Fruit fly (Drosophila melanogaster): ENCODE data around the gene Rac1.

Gene Rac1

DNA sequence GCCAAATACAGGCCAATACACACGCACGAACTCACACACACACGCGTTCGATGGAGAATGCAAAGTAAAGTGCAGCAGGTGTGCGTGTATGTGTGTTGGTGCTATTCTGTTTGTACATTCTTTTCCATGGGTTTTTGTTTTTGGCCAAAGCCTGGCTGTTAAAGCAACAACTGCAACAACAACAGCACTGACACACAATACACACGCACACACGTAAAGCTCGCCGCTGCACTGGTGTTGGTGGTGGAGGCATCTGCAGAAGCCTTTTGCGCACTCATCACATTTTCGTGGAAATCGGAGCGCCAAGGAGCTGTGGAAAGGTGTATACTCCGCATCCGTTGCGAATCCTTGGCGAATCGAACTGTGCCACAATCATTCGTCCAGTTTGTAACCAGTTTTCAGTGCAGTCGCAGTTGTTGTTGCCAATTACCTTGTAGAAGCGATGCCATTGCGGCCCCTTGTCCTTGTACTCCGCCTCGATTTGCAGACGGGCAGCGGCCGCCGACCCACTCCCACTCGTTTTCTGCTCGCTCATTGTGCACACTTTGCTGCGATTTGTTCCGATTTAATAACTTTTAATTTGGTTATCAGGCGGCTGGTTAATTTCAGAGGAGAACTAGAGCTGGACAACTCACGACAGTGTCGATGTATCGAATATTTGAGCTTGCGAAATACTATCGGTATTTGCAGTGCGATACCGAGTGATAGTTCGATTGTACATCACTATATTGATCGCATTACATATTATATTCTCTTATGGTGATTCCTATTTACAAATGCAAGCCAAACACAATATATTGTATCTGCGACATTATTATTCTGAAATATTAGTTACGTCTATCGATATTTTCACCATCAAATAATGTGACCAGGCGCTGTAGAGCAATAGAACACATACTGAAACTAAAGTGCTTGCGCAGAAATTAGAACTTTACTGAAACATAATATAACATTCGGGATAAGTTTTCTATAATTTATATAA lies 47.8 kb upstream of the Rac1 start (continued):
- TF ChIP-seq CG3838 (GFP tag; optimal IDR thresholded peaks at IDR 0.05) (no peak), gem (tag; optimal IDR thresholded peaks at IDR 0.05) (peak; percentile 62), MTF-1 (GFP tag; optimal IDR thresholded peaks at IDR 0.05; ENCODE audit: borderline replicate concordance) (no peak), mam (GFP tag; optimal IDR thresholded peaks at IDR 0.05) (peak; percentile 44), bowl (GFP tag; IDR thresholded peaks at IDR 0.05) (no peak), unc-4 (GFP tag; IDR thresholded peaks at IDR 0.05; ENCODE audit: partially characterized antibody) (peak; percentile 97), CG12391 (tag; optimal IDR thresholded peaks at IDR 0.05) (peak; percentile 71), CG3407 (GFP tag; optimal IDR thresholded peaks at IDR 0.05) (no peak), CG17361 (GFP tag; IDR thresholded peaks at IDR 0.05) (peak; percentile 68), CG11504 (tag; optimal IDR thresholded peaks at IDR 0.05) (peak; percentile 48), zen2 (GFP tag; IDR thresholded peaks at IDR 0.05; ENCODE audit: partially characterized antibody) (peak; percentile 98), Ets97D (GFP tag; optimal IDR thresholded peaks at IDR 0.05) (peak; percentile 42), CG13287 (GFP tag; IDR thresholded peaks at IDR 0.05; ENCODE audit: partially characterized antibody) (peak; percentile 98), CG13123 (GFP tag; optimal IDR thresholded peaks at IDR 0.05) (peak; percentile 1), CG17802 (tag; optimal IDR thresholded peaks at IDR 0.05) (no peak), ewg (GFP tag; optimal IDR thresholded peaks at IDR 0.05) (peak; percentile 55), lilli (GFP tag; optimal IDR thresholded peaks at IDR 0.05) (peak; percentile 54), ranshi (GFP tag; IDR thresholded peaks at IDR 0.05) (peak; percentile 34), BEAF-32 (GFP tag; optimal IDR thresholded peaks at IDR 0.05) (peak; percentile 98), ro (GFP tag; IDR thresholded peaks at IDR 0.05) (no peak), Scr (GFP tag; IDR thresholded peaks at IDR 0.05; ENCODE audit: partially characterized antibody) (peak; percentile 98), CG31224 (GFP tag; IDR thresholded peaks at IDR 0.05) (peak; percentile 30; the same call in 1 of the 2 replicates), CG15073 (GFP tag; optimal IDR thresholded peaks at IDR 0.05) (no peak), Blimp-1 (GFP tag; optimal IDR thresholded peaks at IDR 0.05) (peak; percentile 6), chinmo (GFP tag; IDR thresholded peaks at IDR 0.05; ENCODE audit: partially characterized antibody) (peak; percentile 96), CG13775 (GFP tag; optimal IDR thresholded peaks at IDR 0.05) (peak; percentile 19), CG6689 (GFP tag; IDR thresholded peaks at IDR 0.05) (peak; percentile 29; the same call in 1 of the 2 replicates), CG2120 (GFP tag; optimal IDR thresholded peaks at IDR 0.05) (peak; percentile 61), ind (GFP tag; optimal IDR thresholded peaks at IDR 0.05) (peak; percentile 26), MESR4 (GFP tag; optimal IDR thresholded peaks at IDR 0.05) (peak; percentile 77), maf-S (GFP tag; optimal IDR thresholded peaks at IDR 0.05) (peak; percentile 35), CG7963 (GFP tag; IDR thresholded peaks at IDR 0.05; ENCODE audit: partially characterized antibody) (peak; percentile 97), NfI (GFP tag; optimal IDR thresholded peaks at IDR 0.05) (peak; percentile 28), scrt (GFP tag; optimal IDR thresholded peaks at IDR 0.05) (peak; percentile 15), CG2712 (tag; optimal IDR thresholded peaks at IDR 0.05) (peak; percentile 59), CG8290 (GFP tag; optimal IDR thresholded peaks at IDR 0.05) (peak; percentile 39), CG8290 (tag; optimal IDR thresholded peaks at IDR 0.05) (peak in 1 of 2 experiments; percentile 77), CG12071 (GFP tag; optimal IDR thresholded peaks at IDR 0.05) (no peak), slbo (GFP tag; IDR thresholded peaks at IDR 0.05) (peak; percentile 77), bbx (GFP tag; IDR thresholded peaks at IDR 0.05; ENCODE audit: partially characterized antibody) (peak; percentile 97), CG42726 (GFP tag; IDR thresholded peaks at IDR 0.05; ENCODE audit: partially characterized antibody) (peak; percentile 95), CG9727 (GFP tag; optimal IDR thresholded peaks at IDR 0.05) (peak; percentile 35), lmd (GFP tag; IDR thresholded peaks at IDR 0.05) (no peak; the same call in 1 of the 2 replicates), Nf-YB (GFP tag; optimal IDR thresholded peaks at IDR 0.05) (peak; percentile 11), pzg (GFP tag; optimal IDR thresholded peaks at IDR 0.05) (peak; percentile 85), eyg (GFP tag; optimal IDR thresholded peaks at IDR 0.05) (no peak), shn (GFP tag; optimal IDR thresholded peaks at IDR 0.05) (peak; percentile 44)

All from whole organism, embryonic.